Fruit fly (Drosophila melanogaster): Measurements from ENCODE around the gene CG17237.

DNA sequence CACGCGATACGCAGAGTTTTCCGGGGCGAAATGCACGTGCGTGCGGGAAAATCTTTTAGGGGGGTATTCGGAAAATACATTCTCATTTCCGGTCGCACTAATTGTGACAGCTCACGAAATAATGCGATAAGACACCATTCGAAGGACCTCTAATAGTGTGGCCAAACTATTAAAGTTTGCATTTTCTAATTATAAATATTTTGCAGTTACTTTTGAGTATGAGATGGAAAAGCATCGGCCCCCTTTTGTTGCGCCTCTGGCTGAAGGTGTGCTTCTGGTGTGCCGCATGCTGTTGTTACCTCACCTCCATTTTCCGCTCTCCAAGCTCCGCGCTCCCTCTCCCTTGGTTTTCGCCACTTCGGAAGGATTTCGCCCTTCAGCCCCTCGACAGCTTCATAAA lies 24.9 kb upstream of the CG17237 start:
- TF ChIP-seq usp (GFP tag; optimal IDR thresholded peaks at IDR 0.05) (no peak), CG8478 (optimal IDR thresholded peaks at IDR 0.05) (no peak), pan (optimal IDR thresholded peaks at IDR 0.05) (no peak)

Data from whole organism.